Worm (Caenorhabditis elegans) whole organism, L3 larva: ENCODE measurements around the gene srz-69.

Source experiments
- R02D3.7 ChIP-seq: fragments of 150-350 bp; optimal IDR thresholded peaks from 2 replicates; lab custom pipeline; 2014; ENCODE audit warnings: missing biosample characterization, missing genetic modification characterization
- egl-27 ChIP-seq: sonication (generic microtip); optimal IDR thresholded peaks from 4 replicates; lab custom pipeline; 2017; ENCODE audit warnings: missing biosample characterization, missing genetic modification reagents, missing genetic modification characterization
- elt-2 ChIP-seq: sonication (generic microtip); optimal IDR thresholded peaks from 2 replicates; lab custom pipeline; 2016; ENCODE audit warnings: missing genetic modification reagents, mild to moderate bottlenecking, missing genetic modification characterization, missing compliant biosample characterization
- lin-39 ChIP-seq: fragments of 150-350 bp; optimal IDR thresholded peaks from 2 replicates; lab custom pipeline; 2018; ENCODE audit warnings: missing biosample characterization, missing genetic modification reagents, missing genetic modification characterization
- nfya-1 ChIP-seq: sonication (generic microtip); optimal IDR thresholded peaks from 2 replicates; lab custom pipeline; 2017; ENCODE audit warnings: missing genetic modification characterization, mild to moderate bottlenecking, missing compliant biosample characterization, antibody characterized with exemption, moderate library complexity; ENCODE audit not compliant: insufficient read depth
- nhr-11 ChIP-seq: fragments of 150-350 bp; optimal IDR thresholded peaks from 2 replicates; lab custom pipeline; 2014; ENCODE audit warnings: missing biosample characterization, missing genetic modification characterization
- nhr-237 ChIP-seq: fragments of 150-350 bp; optimal IDR thresholded peaks from 2 replicates; lab custom pipeline; 2014; ENCODE audit warnings: missing biosample characterization, missing genetic modification characterization
- nhr-28 ChIP-seq: fragments of 150-350 bp; optimal IDR thresholded peaks from 2 replicates; lab custom pipeline; 2014; ENCODE audit warnings: missing biosample characterization, missing genetic modification characterization
- nhr-43 ChIP-seq: sonication (generic microtip); optimal IDR thresholded peaks from 2 replicates; lab custom pipeline; 2016; ENCODE audit warnings: mild to moderate bottlenecking, missing genetic modification characterization, missing compliant biosample characterization; ENCODE audit not compliant: poor library complexity, severe bottlenecking
- skn-1 ChIP-seq: fragments of 150-350 bp; optimal IDR thresholded peaks from 2 replicates; lab custom pipeline; 2014; ENCODE audit warnings: missing biosample characterization, missing genetic modification characterization

DNA sequence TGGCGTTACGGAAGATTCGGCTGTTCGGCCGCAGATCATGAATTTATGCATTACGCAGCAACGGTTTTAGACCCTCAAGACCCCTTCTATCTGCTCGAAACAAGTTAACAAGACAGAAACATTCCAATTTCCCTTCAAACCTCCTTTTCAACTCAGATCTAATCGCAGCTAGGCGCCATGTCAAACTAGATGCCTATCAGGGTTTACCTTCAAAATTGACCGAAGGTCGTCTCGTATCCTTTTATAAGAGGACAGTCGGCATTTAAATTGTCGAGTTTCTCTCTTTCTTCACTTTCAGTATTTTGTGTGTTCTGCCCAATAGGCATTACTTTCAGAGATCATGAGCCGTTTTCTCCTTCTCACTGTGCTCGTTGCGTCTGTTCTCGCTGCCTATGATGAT, 39.0 kb downstream of the srz-69 start, which contains the start of gene grd-13:
- TF ChIP-seq nfya-1 (tag; lab: Kevin White, UChicago) (no peak), nhr-237 (tag; lab: Kevin White, UChicago) (no peak), lin-39 (no peak), nhr-11 (no peak), nhr-43 (tag; lab: Kevin White, UChicago) (no peak), skn-1 (tag; lab: Kevin White, UChicago) (no peak), egl-27 (tag; lab: Kevin White, UChicago) (no peak), nhr-28 (tag; lab: Kevin White, UChicago) (no peak), elt-2 (tag; lab: Kevin White, UChicago) (no peak), R02D3.7 (tag; lab: Kevin White, UChicago) (no peak)
